Worm (Caenorhabditis elegans) whole organism, L4 larva: ENCODE data around the gene clec-264.

Source experiments
- F10B5.3 ChIP-seq: sonication (generic microtip); optimal IDR thresholded peaks from 2 replicates; lab custom pipeline; 2016; ENCODE audit warnings: mild to moderate bottlenecking, missing genetic modification characterization, missing compliant biosample characterization
- F37D6.2 ChIP-seq: sonication (generic microtip); optimal IDR thresholded peaks from 2 replicates; lab custom pipeline; 2016; ENCODE audit warnings: mild to moderate bottlenecking, missing genetic modification characterization, missing compliant biosample characterization
- R02D3.7 ChIP-seq: fragments of 150-350 bp; sonication (generic microtip); optimal IDR thresholded peaks from 3 replicates; lab custom pipeline; 2014; ENCODE audit warnings: missing biosample characterization, missing genetic modification characterization
- T20F7.1 ChIP-seq: fragments of 200-800 bp; sonication (Bioruptor generic); optimal IDR thresholded peaks from 2 replicates; lab custom pipeline; 2018; ENCODE audit warnings: mild to moderate bottlenecking, missing genetic modification characterization, missing compliant biosample characterization
- Y48G9A.11 ChIP-seq: fragments of 200-800 bp; sonication (Bioruptor generic); IDR thresholded peaks from 2 replicates; pipeline ENCODE4 v1.3.6; 2022; ENCODE audit warnings: missing genetic modification reagents, missing genetic modification characterization, missing compliant biosample characterization
- ZK337.2 ChIP-seq: fragments of 200-800 bp; sonication (Bioruptor generic); IDR thresholded peaks from 2 replicates; pipeline ENCODE4 v1.3.6; 2022; ENCODE audit warnings: missing genetic modification reagents, missing genetic modification characterization, missing compliant biosample characterization
- aha-1 ChIP-seq: fragments of 150-350 bp; peaks from one replicate; lab custom pipeline; 2014; ENCODE audit warnings: missing biosample characterization, missing genetic modification characterization
- attf-4 ChIP-seq: sonication (generic microtip); optimal IDR thresholded peaks from 3 replicates; lab custom pipeline; 2017; ENCODE audit warnings: missing biosample characterization, missing genetic modification characterization
- ceh-32 ChIP-seq: sonication (generic microtip); optimal IDR thresholded peaks from 2 replicates; lab custom pipeline; 2016; ENCODE audit warnings: mild to moderate bottlenecking, missing genetic modification characterization, missing compliant biosample characterization; ENCODE audit not compliant: poor library complexity
- ceh-44 ChIP-seq: fragments of 200-800 bp; sonication (Bioruptor generic); IDR thresholded peaks from 2 replicates; pipeline ENCODE4 v1.3.6; 2022; ENCODE audit warnings: missing genetic modification reagents, missing genetic modification characterization, missing compliant biosample characterization
- ceh-82 ChIP-seq: sonication (generic microtip); optimal IDR thresholded peaks from 2 replicates; lab custom pipeline; 2017; ENCODE audit warnings: missing biosample characterization, missing genetic modification characterization
- ces-1 ChIP-seq: fragments of 150-350 bp; sonication (generic microtip); optimal IDR thresholded peaks from 4 replicates; lab custom pipeline; 2014; ENCODE audit warnings: missing biosample characterization, missing genetic modification reagents, missing genetic modification characterization
- daf-12 ChIP-seq: fragments of 150-350 bp; optimal IDR thresholded peaks from 2 replicates; lab custom pipeline; 2014; ENCODE audit warnings: missing biosample characterization, missing genetic modification reagents, missing genetic modification characterization
- daf-16 ChIP-seq, 3 experiments: sonication (generic microtip); optimal IDR thresholded peaks; 2 replicates each; lab custom pipeline; 2016 to 2017; ENCODE audit warnings: missing genetic modification characterization in 3 of 3, missing genetic modification reagents in 3 of 3, mild to moderate bottlenecking in 2 of 3, missing compliant biosample characterization in 2 of 3, missing biosample characterization in 1 of 3, moderate library complexity in 1 of 3
- dmd-6 ChIP-seq: fragments of 200-800 bp; sonication (Bioruptor generic); IDR thresholded peaks from 2 replicates; pipeline ENCODE4 v1.3.6; 2022; ENCODE audit warnings: missing genetic modification reagents, missing genetic modification characterization, missing compliant biosample characterization
- dpl-1 ChIP-seq: fragments of 150-350 bp; optimal IDR thresholded peaks from 2 replicates; lab custom pipeline; 2014; ENCODE audit warnings: missing biosample characterization, missing genetic modification reagents, missing genetic modification characterization
- dve-1 ChIP-seq: sonication (generic microtip); optimal IDR thresholded peaks from 2 replicates; lab custom pipeline; 2017; ENCODE audit warnings: antibody characterized with exemption, mild to moderate bottlenecking, missing genetic modification characterization, missing compliant biosample characterization; ENCODE audit not compliant: insufficient read depth
- fos-1 ChIP-seq: fragments of 150-350 bp; optimal IDR thresholded peaks from 2 replicates; lab custom pipeline; 2014; ENCODE audit warnings: missing biosample characterization, missing genetic modification characterization
- hlh-11 ChIP-seq: fragments of 200-800 bp; sonication (Bioruptor generic); optimal IDR thresholded peaks from 2 replicates; lab custom pipeline; 2018; ENCODE audit warnings: mild to moderate bottlenecking, missing genetic modification characterization, missing compliant biosample characterization
- hlh-30 ChIP-seq: sonication (generic microtip); optimal IDR thresholded peaks from 2 replicates; lab custom pipeline; 2017; ENCODE audit warnings: antibody characterized with exemption, mild to moderate bottlenecking, missing genetic modification characterization, missing compliant biosample characterization; ENCODE audit not compliant: insufficient read depth
- lim-7 ChIP-seq: fragments of 200-800 bp; sonication (Bioruptor generic); IDR thresholded peaks from 2 replicates; pipeline ENCODE4 v1.3.6; 2022; ENCODE audit warnings: missing genetic modification characterization, missing compliant biosample characterization
- lin-15B ChIP-seq: fragments of 150-350 bp; sonication (generic microtip); optimal IDR thresholded peaks from 3 replicates; lab custom pipeline; 2014; ENCODE audit warnings: missing biosample characterization, missing genetic modification characterization
- lin-38 ChIP-seq: fragments of 200-800 bp; sonication (Bioruptor generic); IDR thresholded peaks from 2 replicates; pipeline ENCODE4 v1.3.6; 2022; ENCODE audit warnings: missing genetic modification reagents, missing genetic modification characterization, missing compliant biosample characterization
- lin-39 ChIP-seq: fragments of 150-350 bp; optimal IDR thresholded peaks from 2 replicates; lab custom pipeline; 2014; ENCODE audit warnings: missing biosample characterization, missing genetic modification reagents, missing genetic modification characterization
- lir-3 ChIP-seq: sonication (generic microtip); optimal IDR thresholded peaks from 2 replicates; lab custom pipeline; 2016; ENCODE audit warnings: mild to moderate bottlenecking, missing genetic modification characterization, missing compliant biosample characterization
- lsy-2 ChIP-seq, 2 experiments: fragments of 150-350 bp in 1 of 2; sonication (generic microtip) in 1 of 2; optimal IDR thresholded peaks; 2 replicates each; lab custom pipeline; 2014 to 2017; ENCODE audit warnings: missing biosample characterization in 2 of 2, missing genetic modification characterization in 2 of 2
- madf-5 ChIP-seq, 2 experiments: fragments of 200-800 bp; sonication (Bioruptor generic); IDR thresholded peaks; 2 replicates each; pipeline ENCODE4 v1.3.6; 2022; ENCODE audit warnings: missing compliant biosample characterization in 2 of 2, missing genetic modification characterization in 2 of 2
- mep-1 ChIP-seq: fragments of 150-350 bp; sonication (generic microtip); optimal IDR thresholded peaks from 3 replicates; lab custom pipeline; 2014; ENCODE audit warnings: missing biosample characterization, missing genetic modification characterization
- mxl-2 ChIP-seq: fragments of 200-800 bp; sonication (Bioruptor generic); conservative IDR thresholded peaks from 2 replicates; pipeline ENCODE4 v1.3.6; 2022; ENCODE audit warnings: missing genetic modification reagents, missing genetic modification characterization, missing compliant biosample characterization
- mxl-3 ChIP-seq: fragments of 200-800 bp; sonication (Bioruptor generic); optimal IDR thresholded peaks from 2 replicates; lab custom pipeline; 2018; ENCODE audit warnings: mild to moderate bottlenecking, missing genetic modification characterization, missing compliant biosample characterization
- nhr-102 ChIP-seq: sonication (generic microtip); optimal IDR thresholded peaks from 2 replicates; lab custom pipeline; 2016; ENCODE audit warnings: mild to moderate bottlenecking, missing genetic modification characterization, moderate library complexity, missing compliant biosample characterization
- nhr-237 ChIP-seq: sonication (generic microtip); optimal IDR thresholded peaks from 2 replicates; lab custom pipeline; 2017; ENCODE audit warnings: missing biosample characterization, missing genetic modification characterization
- nhr-28 ChIP-seq: fragments of 150-350 bp; optimal IDR thresholded peaks from 2 replicates; lab custom pipeline; 2014; ENCODE audit warnings: missing biosample characterization, missing genetic modification characterization
- nhr-41 ChIP-seq: fragments of 200-800 bp; sonication (Bioruptor generic); IDR thresholded peaks from 2 replicates; pipeline ENCODE4 v1.3.6; 2022; ENCODE audit warnings: missing genetic modification reagents, missing genetic modification characterization, missing compliant biosample characterization
- nhr-48 ChIP-seq: sonication (generic microtip); optimal IDR thresholded peaks from 2 replicates; lab custom pipeline; 2016; ENCODE audit warnings: mild to moderate bottlenecking, missing genetic modification characterization, missing compliant biosample characterization
- nhr-76 ChIP-seq: fragments of 150-350 bp; optimal IDR thresholded peaks from 2 replicates; lab custom pipeline; 2014; ENCODE audit warnings: missing biosample characterization, missing genetic modification characterization
- php-3 ChIP-seq: fragments of 200-800 bp; sonication (Bioruptor generic); IDR thresholded peaks from 2 replicates; pipeline ENCODE4 v1.3.6; 2022; ENCODE audit warnings: missing genetic modification reagents, missing genetic modification characterization, missing compliant biosample characterization
- set-16 ChIP-seq: fragments of 200-800 bp; sonication (Bioruptor generic); IDR thresholded peaks from 2 replicates; pipeline ENCODE4 v1.3.6; 2022; ENCODE audit warnings: missing genetic modification reagents, missing genetic modification characterization, missing compliant biosample characterization
- spr-1 ChIP-seq: sonication (generic microtip); optimal IDR thresholded peaks from 2 replicates; lab custom pipeline; 2016; ENCODE audit warnings: mild to moderate bottlenecking, missing genetic modification characterization, missing compliant biosample characterization
- unc-62 ChIP-seq, 3 experiments: fragments of 150-350 bp in 1 of 3; sonication (generic microtip); optimal IDR thresholded peaks in 2 of 3; peaks in 1 of 3; 1 replicate in 1 of 3; 2 replicates in 2 of 3; lab custom pipeline; 2014 to 2017; ENCODE audit warnings: missing biosample characterization in 3 of 3, missing genetic modification characterization in 3 of 3, missing genetic modification reagents in 3 of 3, missing genotype in 1 of 3
- zfp-3 ChIP-seq: fragments of 200-800 bp; sonication (Bioruptor generic); conservative IDR thresholded peaks from 2 replicates; pipeline ENCODE4 v1.3.6; 2022; ENCODE audit warnings: missing genetic modification reagents, missing genetic modification characterization, missing compliant biosample characterization
- ztf-11 ChIP-seq: fragments of 150-350 bp; optimal IDR thresholded peaks from 2 replicates; lab custom pipeline; 2014; ENCODE audit warnings: missing biosample characterization, missing genetic modification characterization
- ztf-7 ChIP-seq: fragments of 150-350 bp; optimal IDR thresholded peaks from 2 replicates; lab custom pipeline; 2014; ENCODE audit warnings: missing biosample characterization, missing genetic modification characterization

clec-264 gene

ce11 chrV:20871194-20871593 lies 20.7 kb upstream of the clec-264 start:
- TF ChIP-seq php-3 (GFP tag; lab: Robert Waterston, UW) (no peak), daf-16 (GFP tag; optimal IDR thresholded peaks at IDR 0.05; lab: Kevin White, UChicago) (no peak), daf-16 (tag; optimal IDR thresholded peaks at IDR 0.05; lab: Kevin White, UChicago) (peak; percentile 39), set-16 (GFP tag; lab: Robert Waterston, UW) (no peak), dve-1 (tag; lab: Kevin White, UChicago) (peak; percentile 10), dmd-6 (GFP tag; lab: Robert Waterston, UW) (peak; percentile 67), F37D6.2 (tag; lab: Kevin White, UChicago) (no peak), R02D3.7 (tag; lab: Kevin White, UChicago) (no peak), nhr-76 (tag; lab: Kevin White, UChicago) (no peak), ceh-82 (tag; lab: Kevin White, UChicago) (no peak), hlh-30 (tag; lab: Kevin White, UChicago) (peak; percentile 54), F10B5.3 (tag; lab: Kevin White, UChicago) (no peak), ztf-7 (tag; lab: Kevin White, UChicago) (no peak), unc-62 (GFP tag; optimal IDR thresholded peaks at IDR 0.05 in 1 of 2; lab: Kevin White, UChicago) (peak in 1 of 2 experiments; percentile 81), unc-62 (tag; optimal IDR thresholded peaks at IDR 0.05; lab: Kevin White, UChicago) (no peak), ces-1 (GFP tag; lab: Kevin White, UChicago) (no peak), mxl-3 (GFP tag; lab: Kevin White, UChicago) (no peak), lin-39 (tag; lab: Kevin White, UChicago) (no peak), daf-12 (tag; lab: Kevin White, UChicago) (no peak), nhr-48 (tag; lab: Kevin White, UChicago) (peak; percentile 35), lsy-2 (tag; optimal IDR thresholded peaks at IDR 0.05; lab: Kevin White, UChicago) (no peak), ztf-11 (tag; lab: Kevin White, UChicago) (no peak), aha-1 (tag; lab: Kevin White, UChicago) (no peak), Y48G9A.11 (no peak), lin-38 (GFP tag; lab: Robert Waterston, UW) (no peak), mxl-2 (peak; percentile 97), lim-7 (GFP tag; lab: Robert Waterston, UW) (no peak)
- TF ChIP-seq, all 104 proteins: peak for 7

- TF ChIP-seq aha-1 (tag; lab: Kevin White, UChicago): peak; percentile 61
- no peak for TF ChIP-seq fos-1
Measured at ce11 chrV:20870633-20871032, 20.1 kb upstream of the clec-264 start.

ce11 chrV:20868329-20868728 lies 17.8 kb upstream of the clec-264 start, which contains the start of gene F31D4.8:
TSS of gene F31D4.8 (minus strand) at chrV:20868429.
- TF ChIP-seq spr-1: no peak
- no peak for TF ChIP-seq nhr-41 (GFP tag; lab: Robert Waterston, UW)
- TF ChIP-seq daf-16 (GFP tag; optimal IDR thresholded peaks at IDR 0.05; lab: Kevin White, UChicago): no peak
- TF ChIP-seq daf-16 (tag; optimal IDR thresholded peaks at IDR 0.05; lab: Kevin White, UChicago): peak; percentile 20
- TF ChIP-seq aha-1 (tag; lab: Kevin White, UChicago): peak; percentile 41

- TF ChIP-seq lsy-2 (tag; optimal IDR thresholded peaks at IDR 0.05; lab: Kevin White, UChicago) (peak in 1 of 2 experiments; percentile 27), ceh-44 (GFP tag; lab: Robert Waterston, UW) (no peak), dpl-1 (GFP tag; lab: Kevin White, UChicago) (no peak), nhr-28 (tag; lab: Kevin White, UChicago) (peak; percentile 18), attf-4 (no peak), nhr-102 (no peak), daf-16 (GFP tag; optimal IDR thresholded peaks at IDR 0.05; lab: Kevin White, UChicago) (no peak), daf-16 (tag; optimal IDR thresholded peaks at IDR 0.05; lab: Kevin White, UChicago) (peak; percentile 96), hlh-11 (peak; percentile 58), dve-1 (tag; lab: Kevin White, UChicago) (peak; percentile 70), mep-1 (tag; lab: Kevin White, UChicago) (peak; percentile 59), ZK337.2 (GFP tag; lab: Robert Waterston, UW) (no peak), zfp-3 (GFP tag; lab: Robert Waterston, UW) (no peak), fos-1 (no peak), madf-5 (GFP tag; IDR thresholded peaks at IDR 0.05; lab: Robert Waterston, UW) (no peak), nhr-48 (tag; lab: Kevin White, UChicago) (no peak), ceh-32 (no peak), lin-15B (tag; lab: Kevin White, UChicago) (no peak), nhr-237 (no peak), dmd-6 (GFP tag; lab: Robert Waterston, UW) (peak; percentile 68), T20F7.1 (GFP tag; lab: Kevin White, UChicago) (peak; percentile 48), R02D3.7 (tag; lab: Kevin White, UChicago) (no peak), lir-3 (tag; lab: Kevin White, UChicago) (no peak)
Measured at ce11 chrV:20866406-20866805, 15.9 kb upstream of the clec-264 start.
